Worm (Caenorhabditis elegans) whole organism, early embryonic: Measurements from ENCODE around the gene DC2.5.

Experiments used
- B0310.2 ChIP-seq: sonication (generic microtip); optimal IDR thresholded peaks from 2 replicates; lab custom pipeline; 2016; ENCODE audit warnings: mild to moderate bottlenecking, missing genetic modification characterization, missing compliant biosample characterization
- F13C5.2 ChIP-seq: sonication (generic microtip); optimal IDR thresholded peaks from 2 replicates; lab custom pipeline; 2017; ENCODE audit warnings: mild to moderate bottlenecking, missing genetic modification characterization, inconsistent platforms, missing compliant biosample characterization
- aly-1 ChIP-seq: sonication (generic microtip); optimal IDR thresholded peaks from 2 replicates; lab custom pipeline; 2016; ENCODE audit warnings: missing genetic modification characterization, missing compliant biosample characterization
- ama-1 ChIP-seq: fragments of 150-350 bp; optimal IDR thresholded peaks from 2 replicates; lab custom pipeline; 2014
- ceh-13 ChIP-seq: fragments of 200-800 bp; sonication (Bioruptor generic); optimal IDR thresholded peaks from 2 replicates; lab custom pipeline; 2018; ENCODE audit warnings: mild to moderate bottlenecking, missing genetic modification characterization, missing compliant biosample characterization
- ceh-36 ChIP-seq: sonication (generic microtip); optimal IDR thresholded peaks from 2 replicates; lab custom pipeline; 2016; ENCODE audit warnings: missing genetic modification characterization, inconsistent platforms, missing compliant biosample characterization
- ets-7 ChIP-seq: sonication (generic microtip); optimal IDR thresholded peaks from 2 replicates; lab custom pipeline; 2016; ENCODE audit warnings: missing genotype, missing genetic modification characterization, missing compliant biosample characterization
- flt-1 ChIP-seq: fragments of 200-800 bp; sonication (Bioruptor generic); IDR thresholded peaks from 2 replicates; pipeline ENCODE4 v1.3.6; 2022; ENCODE audit warnings: missing genetic modification characterization, missing compliant biosample characterization
- hmbx-1 ChIP-seq: sonication (generic microtip); optimal IDR thresholded peaks from 2 replicates; lab custom pipeline; 2016; ENCODE audit warnings: mild to moderate bottlenecking, missing genetic modification characterization, missing compliant biosample characterization
- hmg-4 ChIP-seq: fragments of 200-800 bp; sonication (Bioruptor generic); optimal IDR thresholded peaks from 2 replicates; lab custom pipeline; 2018; ENCODE audit warnings: mild to moderate bottlenecking, missing genetic modification characterization, missing compliant biosample characterization
- hnd-1 ChIP-seq: sonication (generic microtip); optimal IDR thresholded peaks from 2 replicates; lab custom pipeline; 2016; ENCODE audit warnings: missing genetic modification characterization, missing compliant biosample characterization
- pes-1 ChIP-seq: fragments of 200-800 bp; sonication (Bioruptor generic); IDR thresholded peaks from 2 replicates; pipeline ENCODE4 v1.3.6; 2022; ENCODE audit warnings: missing genetic modification reagents, missing genetic modification characterization, missing compliant biosample characterization
- scrt-1 ChIP-seq: fragments of 200-800 bp; sonication (Bioruptor generic); IDR thresholded peaks from 2 replicates; pipeline ENCODE4 v1.3.6; 2022; ENCODE audit warnings: missing genetic modification characterization, missing compliant biosample characterization
- sea-1 ChIP-seq: fragments of 200-800 bp; sonication (Bioruptor generic); conservative IDR thresholded peaks from 2 replicates; pipeline ENCODE4 v1.3.6; 2022; ENCODE audit warnings: missing genetic modification characterization, missing compliant biosample characterization
- tbx-11 ChIP-seq: fragments of 200-800 bp; sonication (Bioruptor generic); IDR thresholded peaks from 2 replicates; pipeline ENCODE4 v1.3.6; 2022; ENCODE audit warnings: missing genetic modification characterization, missing compliant biosample characterization
- tbx-37 ChIP-seq: fragments of 200-800 bp; sonication (Bioruptor generic); conservative IDR thresholded peaks from 2 replicates; pipeline ENCODE4 v1.3.6; 2022; ENCODE audit warnings: missing genetic modification reagents, missing genetic modification characterization, missing compliant biosample characterization
- tra-4 ChIP-seq: sonication (generic microtip); optimal IDR thresholded peaks from 2 replicates; lab custom pipeline; 2017; ENCODE audit warnings: missing genetic modification characterization, missing compliant biosample characterization

DC2.5 gene

ce11 chrV:238094-238493 lies 25.5 kb upstream of the DC2.5 start, which contains the start of gene R02C2.1:
Gene R02C2.1 (minus strand): TSS chrV:238194.
- TF ChIP-seq hnd-1 (tag; lab: Kevin White, UChicago) (no peak), pes-1 (GFP tag; lab: Robert Waterston, UW) (no peak), tra-4 (tag; lab: Kevin White, UChicago) (no peak), ceh-13 (no peak), sea-1 (GFP tag; lab: Robert Waterston, UW) (no peak), hmbx-1 (tag; lab: Kevin White, UChicago) (no peak), hmg-4 (no peak), ceh-36 (no peak), scrt-1 (no peak), aly-1 (tag; lab: Kevin White, UChicago) (no peak), ets-7 (tag; lab: Kevin White, UChicago) (no peak), tbx-37 (GFP tag; lab: Robert Waterston, UW) (no peak)

ce11 chrV:237012-237411 lies 24.4 kb upstream of the DC2.5 start:
- no peak for TF ChIP-seq hmg-4
- no peak for TF ChIP-seq F13C5.2 (tag; lab: Kevin White, UChicago)
- TF ChIP-seq tra-4 (tag; lab: Kevin White, UChicago): no peak
- no peak for TF ChIP-seq ets-7 (tag; lab: Kevin White, UChicago)
- TF ChIP-seq ama-1 (lab: Kevin White, UChicago): no peak
- no peak for TF ChIP-seq ceh-36
- TF ChIP-seq B0310.2 (tag; lab: Kevin White, UChicago): no peak
- TF ChIP-seq pes-1 (GFP tag; lab: Robert Waterston, UW): no peak
- no peak for TF ChIP-seq flt-1 (GFP tag; lab: Robert Waterston, UW)
- no peak for TF ChIP-seq aly-1 (tag; lab: Kevin White, UChicago)
- TF ChIP-seq ceh-13: no peak
- TF ChIP-seq scrt-1: no peak
- no peak for TF ChIP-seq tbx-11 (GFP tag; lab: Robert Waterston, UW)
- TF ChIP-seq tbx-37 (GFP tag; lab: Robert Waterston, UW): no peak
- no peak for TF ChIP-seq hnd-1 (tag; lab: Kevin White, UChicago)
- no peak for TF ChIP-seq hmbx-1 (tag; lab: Kevin White, UChicago)
- TF ChIP-seq sea-1 (GFP tag; lab: Robert Waterston, UW): no peak

- TF ChIP-seq F13C5.2 (tag; lab: Kevin White, UChicago) (no peak), hmbx-1 (tag; lab: Kevin White, UChicago) (no peak), ets-7 (tag; lab: Kevin White, UChicago) (no peak), tbx-37 (GFP tag; lab: Robert Waterston, UW) (no peak), tbx-11 (GFP tag; lab: Robert Waterston, UW) (no peak), flt-1 (GFP tag; lab: Robert Waterston, UW) (no peak), hnd-1 (tag; lab: Kevin White, UChicago) (no peak), aly-1 (tag; lab: Kevin White, UChicago) (no peak), ceh-13 (no peak), B0310.2 (tag; lab: Kevin White, UChicago) (no peak), pes-1 (GFP tag; lab: Robert Waterston, UW) (no peak)
These were observed 22.0 kb upstream of the DC2.5 start, which contains the start of gene kin-33 for ce11 chrV:234572-234971. Gene kin-33 (minus strand): TSS chrV:234672.

- TF ChIP-seq ceh-36 (no peak), hmg-4 (no peak), F13C5.2 (tag; lab: Kevin White, UChicago) (no peak), ama-1 (lab: Kevin White, UChicago) (no peak), aly-1 (tag; lab: Kevin White, UChicago) (no peak), flt-1 (GFP tag; lab: Robert Waterston, UW) (no peak), pes-1 (GFP tag; lab: Robert Waterston, UW) (no peak), hmbx-1 (tag; lab: Kevin White, UChicago) (no peak), B0310.2 (tag; lab: Kevin White, UChicago) (no peak), sea-1 (GFP tag; lab: Robert Waterston, UW) (no peak), scrt-1 (no peak), ceh-13 (no peak), tra-4 (tag; lab: Kevin White, UChicago) (no peak), tbx-11 (GFP tag; lab: Robert Waterston, UW) (no peak), ets-7 (tag; lab: Kevin White, UChicago) (no peak)
These were observed 7.0 kb upstream of the DC2.5 start, which contains the start of gene srh-80 for ce11 chrV:219632-220031. Gene srh-80 (plus strand): TSS chrV:219932.

ce11 chrV:216847-217246 lies 4.3 kb upstream of the DC2.5 start, which contains the start of gene srh-78:
Gene srh-78 (plus strand): TSS chrV:217147.
- no peak for TF ChIP-seq hmbx-1 (tag; lab: Kevin White, UChicago)
- TF ChIP-seq hnd-1 (tag; lab: Kevin White, UChicago): no peak
- no peak for TF ChIP-seq tra-4 (tag; lab: Kevin White, UChicago)
- TF ChIP-seq tbx-37 (GFP tag; lab: Robert Waterston, UW): no peak
- no peak for TF ChIP-seq F13C5.2 (tag; lab: Kevin White, UChicago)
- TF ChIP-seq ama-1 (lab: Kevin White, UChicago): no peak
- no peak for TF ChIP-seq B0310.2 (tag; lab: Kevin White, UChicago)
- no peak for TF ChIP-seq pes-1 (GFP tag; lab: Robert Waterston, UW)
- no peak for TF ChIP-seq ceh-13
- TF ChIP-seq tbx-11 (GFP tag; lab: Robert Waterston, UW): no peak

ce11 chrV:215697-216096 lies 3.1 kb upstream of the DC2.5 start:
- no peak for TF ChIP-seq F13C5.2 (tag; lab: Kevin White, UChicago)
- no peak for TF ChIP-seq ets-7 (tag; lab: Kevin White, UChicago)
- TF ChIP-seq tbx-11 (GFP tag; lab: Robert Waterston, UW): no peak
- no peak for TF ChIP-seq sea-1 (GFP tag; lab: Robert Waterston, UW)
- TF ChIP-seq ceh-13: no peak
- TF ChIP-seq hmbx-1 (tag; lab: Kevin White, UChicago): no peak
- TF ChIP-seq hmg-4: no peak
- TF ChIP-seq tra-4 (tag; lab: Kevin White, UChicago): no peak
- TF ChIP-seq pes-1 (GFP tag; lab: Robert Waterston, UW): no peak
- TF ChIP-seq tbx-37 (GFP tag; lab: Robert Waterston, UW): no peak
- TF ChIP-seq B0310.2 (tag; lab: Kevin White, UChicago): no peak
